Worm (Caenorhabditis elegans) whole organism, early embryonic: Measurements from ENCODE around the gene B0024.4.

Experiments
- aly-1 ChIP-seq: sonication (generic microtip); optimal IDR thresholded peaks from 2 replicates; lab custom pipeline; 2016; ENCODE audit warnings: missing genetic modification characterization, missing compliant biosample characterization
- ama-1 ChIP-seq: fragments of 150-350 bp; optimal IDR thresholded peaks from 2 replicates; lab custom pipeline; 2014
- hmbx-1 ChIP-seq: sonication (generic microtip); optimal IDR thresholded peaks from 2 replicates; lab custom pipeline; 2016; ENCODE audit warnings: mild to moderate bottlenecking, missing genetic modification characterization, missing compliant biosample characterization
- pes-1 ChIP-seq: fragments of 200-800 bp; sonication (Bioruptor generic); IDR thresholded peaks from 2 replicates; pipeline ENCODE4 v1.3.6; 2022; ENCODE audit warnings: missing genetic modification reagents, missing genetic modification characterization, missing compliant biosample characterization
- sea-1 ChIP-seq: fragments of 200-800 bp; sonication (Bioruptor generic); conservative IDR thresholded peaks from 2 replicates; pipeline ENCODE4 v1.3.6; 2022; ENCODE audit warnings: missing genetic modification characterization, missing compliant biosample characterization

- no peak for TF ChIP-seq ama-1 (lab: Kevin White, UChicago)
- no peak for TF ChIP-seq hmbx-1 (tag; lab: Kevin White, UChicago)
- no peak for TF ChIP-seq aly-1 (tag; lab: Kevin White, UChicago)
- no peak for TF ChIP-seq sea-1
- TF ChIP-seq pes-1 = no peak
These were observed 4.3 kb upstream of the B0024.4 start, which contains the start of gene col-149 for ce11 chrV:10292819-10293357.
